Worm (Caenorhabditis elegans) whole organism, L3 larva: ENCODE measurements around the gene haf-3.

Experiments
- R02D3.7 ChIP-seq: fragments of 150-350 bp; optimal IDR thresholded peaks from 2 replicates; lab custom pipeline; 2014; ENCODE audit warnings: missing biosample characterization, missing genetic modification characterization
- ama-1 ChIP-seq: fragments of 150-350 bp; optimal IDR thresholded peaks from 2 replicates; lab custom pipeline; 2018
- ceh-16 ChIP-seq: sonication (generic microtip); optimal IDR thresholded peaks from 2 replicates; lab custom pipeline; 2017; ENCODE audit warnings: missing biosample characterization, missing genetic modification characterization
- ceh-82 ChIP-seq: fragments of 150-350 bp; optimal IDR thresholded peaks from 2 replicates; lab custom pipeline; 2014; ENCODE audit warnings: missing biosample characterization, missing genetic modification characterization
- ceh-9 ChIP-seq: sonication (generic microtip); optimal IDR thresholded peaks from 2 replicates; lab custom pipeline; 2018; ENCODE audit warnings: missing biosample characterization, missing genetic modification characterization
- daf-12 ChIP-seq: fragments of 150-350 bp; optimal IDR thresholded peaks from 2 replicates; lab custom pipeline; 2014; ENCODE audit warnings: missing biosample characterization, missing genetic modification reagents, missing genetic modification characterization
- egl-27 ChIP-seq: sonication (generic microtip); optimal IDR thresholded peaks from 4 replicates; lab custom pipeline; 2017; ENCODE audit warnings: missing biosample characterization, missing genetic modification reagents, missing genetic modification characterization
- elt-1 ChIP-seq: fragments of 150-350 bp; optimal IDR thresholded peaks from 2 replicates; lab custom pipeline; 2014; ENCODE audit warnings: missing biosample characterization, missing genetic modification characterization
- elt-2 ChIP-seq: sonication (generic microtip); optimal IDR thresholded peaks from 2 replicates; lab custom pipeline; 2016; ENCODE audit warnings: missing genetic modification reagents, mild to moderate bottlenecking, missing genetic modification characterization, missing compliant biosample characterization
- eor-1 ChIP-seq, 2 experiments: fragments of 150-350 bp; optimal IDR thresholded peaks; 2 replicates each; lab custom pipeline; 2014 to 2018; ENCODE audit warnings: missing biosample characterization in 2 of 2, missing genetic modification characterization in 2 of 2
- fkh-2 ChIP-seq: fragments of 150-350 bp; optimal IDR thresholded peaks from 2 replicates; lab custom pipeline; 2014; ENCODE audit warnings: missing biosample characterization, missing genetic modification reagents, missing genetic modification characterization
- fos-1 ChIP-seq: fragments of 150-350 bp; optimal IDR thresholded peaks from 2 replicates; lab custom pipeline; 2014; ENCODE audit warnings: missing biosample characterization, missing genetic modification characterization
- hmg-11 ChIP-seq: sonication (generic microtip); optimal IDR thresholded peaks from 2 replicates; lab custom pipeline; 2016; ENCODE audit warnings: missing genetic modification characterization, missing compliant biosample characterization
- jun-1 ChIP-seq: fragments of 150-350 bp; optimal IDR thresholded peaks from 2 replicates; lab custom pipeline; 2014; ENCODE audit warnings: missing biosample characterization, missing genetic modification reagents, missing genetic modification characterization
- lin-15B ChIP-seq: fragments of 150-350 bp; optimal IDR thresholded peaks from 2 replicates; lab custom pipeline; 2014; ENCODE audit warnings: missing biosample characterization, missing genetic modification characterization
- lin-39 ChIP-seq: fragments of 150-350 bp; optimal IDR thresholded peaks from 2 replicates; lab custom pipeline; 2018; ENCODE audit warnings: missing biosample characterization, missing genetic modification reagents, missing genetic modification characterization
- lsy-12 ChIP-seq: sonication (generic microtip); optimal IDR thresholded peaks from 2 replicates; lab custom pipeline; 2016; ENCODE audit warnings: mild to moderate bottlenecking, missing genetic modification characterization, missing compliant biosample characterization
- mml-1 ChIP-seq: fragments of 150-350 bp; sonication (generic microtip); optimal IDR thresholded peaks from 3 replicates; lab custom pipeline; 2014; ENCODE audit warnings: missing biosample characterization, missing genetic modification characterization
- nfya-1 ChIP-seq: sonication (generic microtip); optimal IDR thresholded peaks from 2 replicates; lab custom pipeline; 2017; ENCODE audit warnings: missing genetic modification characterization, mild to moderate bottlenecking, missing compliant biosample characterization, antibody characterized with exemption, moderate library complexity; ENCODE audit not compliant: insufficient read depth
- nhr-11 ChIP-seq: fragments of 150-350 bp; optimal IDR thresholded peaks from 2 replicates; lab custom pipeline; 2014; ENCODE audit warnings: missing biosample characterization, missing genetic modification characterization
- nhr-23 ChIP-seq: fragments of 150-350 bp; optimal IDR thresholded peaks from 2 replicates; lab custom pipeline; 2014; ENCODE audit warnings: missing biosample characterization, missing genetic modification reagents, missing genetic modification characterization
- nhr-28 ChIP-seq: fragments of 150-350 bp; optimal IDR thresholded peaks from 2 replicates; lab custom pipeline; 2014; ENCODE audit warnings: missing biosample characterization, missing genetic modification characterization
- nhr-43 ChIP-seq: sonication (generic microtip); optimal IDR thresholded peaks from 2 replicates; lab custom pipeline; 2016; ENCODE audit warnings: mild to moderate bottlenecking, missing genetic modification characterization, missing compliant biosample characterization; ENCODE audit not compliant: poor library complexity, severe bottlenecking
- nhr-76 ChIP-seq: fragments of 150-350 bp; sonication (generic microtip); optimal IDR thresholded peaks from 5 replicates; lab custom pipeline; 2014; ENCODE audit warnings: missing biosample characterization, missing genetic modification characterization
- nhr-77 ChIP-seq: fragments of 150-350 bp; optimal IDR thresholded peaks from 2 replicates; lab custom pipeline; 2014; ENCODE audit warnings: missing biosample characterization, missing genetic modification characterization
- pha-4 ChIP-seq: fragments of 150-350 bp; optimal IDR thresholded peaks from 2 replicates; lab custom pipeline; 2014; ENCODE audit warnings: missing biosample characterization, missing genetic modification reagents, missing genetic modification characterization
- pqm-1 ChIP-seq: fragments of 150-350 bp; optimal IDR thresholded peaks from 2 replicates; lab custom pipeline; 2017; ENCODE audit warnings: missing biosample characterization, missing genetic modification characterization, inconsistent platforms
- sea-2 ChIP-seq: fragments of 150-350 bp; sonication (generic microtip); optimal IDR thresholded peaks from 4 replicates; lab custom pipeline; 2014; ENCODE audit warnings: missing biosample characterization, missing genetic modification reagents, missing genetic modification characterization
- snpc-4 ChIP-seq: fragments of 150-350 bp; optimal IDR thresholded peaks from 2 replicates; lab custom pipeline; 2014; ENCODE audit warnings: missing biosample characterization, missing genetic modification characterization
- tbx-2 ChIP-seq: sonication (generic microtip); optimal IDR thresholded peaks from 2 replicates; lab custom pipeline; 2016; ENCODE audit warnings: mild to moderate bottlenecking, missing genetic modification characterization, missing compliant biosample characterization
- unc-39 ChIP-seq: sonication (generic microtip); optimal IDR thresholded peaks from 4 replicates; lab custom pipeline; 2017; ENCODE audit warnings: missing biosample characterization, missing genetic modification characterization
- unc-62 ChIP-seq: fragments of 150-350 bp; sonication (generic microtip); optimal IDR thresholded peaks from 4 replicates; lab custom pipeline; 2014; ENCODE audit warnings: missing biosample characterization, missing genetic modification reagents, missing genetic modification characterization
- zag-1 ChIP-seq: fragments of 150-350 bp; optimal IDR thresholded peaks from 2 replicates; lab custom pipeline; 2014; ENCODE audit warnings: missing biosample characterization, missing genetic modification characterization
- ztf-11 ChIP-seq: fragments of 150-350 bp; optimal IDR thresholded peaks from 2 replicates; lab custom pipeline; 2014; ENCODE audit warnings: missing biosample characterization, missing genetic modification characterization
- ztf-4 ChIP-seq: fragments of 150-350 bp; optimal IDR thresholded peaks from 2 replicates; lab custom pipeline; 2014; ENCODE audit warnings: missing biosample characterization, missing genetic modification characterization

The haf-3 gene

DNA sequence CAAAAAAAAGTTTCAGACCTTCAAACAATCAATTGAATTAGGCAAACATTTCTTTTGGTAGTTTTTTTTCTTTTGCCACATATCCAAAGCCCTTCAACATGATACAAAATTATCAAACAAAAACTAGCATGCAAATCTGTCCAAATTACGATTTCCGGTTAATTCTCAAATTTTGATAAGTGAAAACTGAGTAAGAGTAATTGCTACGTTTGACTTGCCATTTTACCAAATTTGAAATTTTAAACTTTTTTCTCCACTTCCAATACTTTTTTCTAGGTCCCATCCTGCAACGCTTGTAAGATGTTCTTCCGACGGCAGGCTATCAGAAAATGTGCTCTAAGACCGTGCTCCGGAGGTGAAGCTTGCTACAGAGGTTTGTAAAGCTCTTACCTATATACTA, 30.1 kb upstream of the haf-3 start, which contains the start of gene nhr-223:
Gene nhr-223, plus strand, starts transcription at position 301 of the 400 bp plus-strand sequence.
- TF ChIP-seq elt-2 (tag; lab: Kevin White, UChicago) (no peak), nhr-43 (tag; lab: Kevin White, UChicago) (no peak)

DNA sequence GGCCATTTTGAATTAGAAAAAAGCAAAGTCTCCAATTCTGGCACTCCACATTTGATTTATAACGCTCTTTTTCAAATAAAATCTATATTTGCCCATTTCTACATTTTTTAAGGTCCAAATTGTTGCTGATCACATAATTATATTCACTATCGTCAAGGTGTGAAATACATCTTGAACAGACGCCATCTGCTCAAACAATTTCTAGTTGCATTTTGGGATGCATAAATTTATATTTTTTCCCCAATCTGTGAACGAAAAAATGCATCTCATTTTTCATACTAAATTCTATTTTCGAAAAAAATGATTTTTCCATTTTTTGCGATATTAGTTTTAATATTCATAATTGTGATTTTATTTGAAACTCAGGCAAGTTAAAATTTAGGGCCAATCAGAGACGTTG, 27.3 kb upstream of the haf-3 start, which contains the start of gene T26E4.7:
Gene T26E4.7, plus strand, starts transcription at position 301 of the 400 bp plus-strand sequence.
- TF ChIP-seq ceh-16 (tag; lab: Kevin White, UChicago) (no peak), nhr-28 (tag; lab: Kevin White, UChicago) (no peak), jun-1 (no peak), ceh-9 (tag; lab: Kevin White, UChicago) (no peak), egl-27 (no peak), tbx-2 (tag; lab: Kevin White, UChicago) (no peak), eor-1 (tag; optimal IDR thresholded peaks at IDR 0.05; lab: Kevin White, UChicago) (no peak), R02D3.7 (no peak), elt-2 (tag; lab: Kevin White, UChicago) (no peak), mml-1 (tag; lab: Kevin White, UChicago) (no peak), zag-1 (no peak), ama-1 (lab: Kevin White, UChicago) (no peak), ceh-82 (tag; lab: Kevin White, UChicago) (no peak), nfya-1 (no peak), elt-1 (no peak), unc-62 (GFP tag; lab: Kevin White, UChicago) (no peak)
- TF ChIP-seq, all 47 proteins: peak for 0

DNA sequence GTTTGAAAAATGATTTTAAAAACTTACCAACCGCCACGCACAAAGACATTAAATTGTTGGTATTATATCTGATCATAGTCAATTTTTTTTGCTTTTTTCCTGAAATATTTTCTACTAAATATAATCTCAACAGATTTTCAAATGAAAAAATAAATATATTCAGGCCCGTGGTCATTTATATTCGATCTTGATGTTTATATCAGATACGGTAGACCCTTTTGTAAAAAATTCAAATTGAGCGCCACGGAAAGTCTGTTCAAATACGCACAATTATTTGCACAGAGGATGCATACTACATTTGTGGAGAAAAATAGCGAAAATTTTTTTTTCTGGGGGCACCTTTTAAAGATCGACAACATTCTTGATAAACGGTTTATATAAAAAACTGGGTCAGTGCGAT, 26.4 kb upstream of the haf-3 start, which contains the start of gene T26E4.4:
Gene T26E4.4, minus strand, starts transcription at position 101 of the 400 bp plus-strand sequence.
- no peak for TF ChIP-seq daf-12 (tag; lab: Kevin White, UChicago)
- no peak for TF ChIP-seq lin-39 (tag; lab: Kevin White, UChicago)
- no peak for TF ChIP-seq pqm-1 (tag; lab: Kevin White, UChicago)
- no peak for TF ChIP-seq nhr-11
- no peak for TF ChIP-seq sea-2 (GFP tag; lab: Kevin White, UChicago)

DNA sequence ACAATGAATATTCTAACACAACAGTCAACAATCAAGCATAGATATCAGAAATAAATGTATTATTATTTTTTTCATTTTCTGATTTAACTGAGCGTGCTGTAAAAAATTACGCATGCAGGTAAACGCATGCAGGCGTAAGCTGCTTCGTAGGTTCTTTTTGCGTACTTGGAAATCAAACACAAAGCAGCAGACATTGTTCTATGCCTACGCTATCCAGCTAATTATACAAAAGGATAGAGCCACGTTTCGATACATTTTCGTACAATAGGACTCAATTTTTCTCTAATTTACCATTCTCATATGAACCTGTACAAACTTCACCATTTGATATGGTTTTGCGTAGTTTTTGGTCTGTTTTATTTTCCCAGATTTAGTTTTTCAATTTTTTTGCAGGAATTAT, 16.5 kb upstream of the haf-3 start, which contains the start of gene T26E4.3:
Gene T26E4.3, plus strand, starts transcription at position 301 of the 400 bp plus-strand sequence.
- no peak for TF ChIP-seq elt-1
- TF ChIP-seq jun-1, result no peak
- TF ChIP-seq fkh-2 (tag; lab: Kevin White, UChicago), result no peak
- no peak for TF ChIP-seq R02D3.7
- TF ChIP-seq tbx-2 (tag; lab: Kevin White, UChicago), result no peak
- no peak for TF ChIP-seq nhr-28 (tag; lab: Kevin White, UChicago)
- no peak for TF ChIP-seq ceh-9 (tag; lab: Kevin White, UChicago)
- no peak for TF ChIP-seq unc-62 (GFP tag; lab: Kevin White, UChicago)
- TF ChIP-seq lsy-12, result no peak
- TF ChIP-seq unc-39 (tag; lab: Kevin White, UChicago), result no peak
- no peak for TF ChIP-seq elt-2 (tag; lab: Kevin White, UChicago)

DNA sequence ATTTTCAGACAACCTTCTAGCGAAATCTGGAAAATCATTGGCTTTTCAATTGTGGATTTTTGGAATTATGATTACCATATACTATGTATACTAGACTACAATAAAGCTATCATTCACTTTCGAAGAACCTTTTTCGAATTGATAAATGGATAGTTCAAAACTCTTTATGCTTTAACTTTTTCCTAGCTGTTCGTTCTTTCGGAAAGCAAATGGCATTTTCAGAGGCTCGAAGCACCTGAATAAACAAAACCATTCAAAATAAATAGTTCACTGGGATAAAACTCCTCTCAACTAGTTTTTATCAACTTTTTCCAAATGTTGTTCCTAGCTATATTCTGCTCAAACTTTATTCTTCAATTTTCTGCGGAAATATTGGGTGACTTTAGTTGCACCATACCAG, 15.1 kb upstream of the haf-3 start, which contains the start of gene T26E4.2:
Gene T26E4.2, plus strand, starts transcription at position 301 of the 400 bp plus-strand sequence.
- TF ChIP-seq lin-15B (tag; lab: Kevin White, UChicago) (no peak), fos-1 (tag; lab: Kevin White, UChicago) (no peak), nhr-77 (no peak), elt-1 (no peak), sea-2 (GFP tag; lab: Kevin White, UChicago) (no peak), pha-4 (tag; lab: Kevin White, UChicago) (no peak), unc-62 (GFP tag; lab: Kevin White, UChicago) (no peak), snpc-4 (tag; lab: Kevin White, UChicago) (no peak), hmg-11 (tag; lab: Kevin White, UChicago) (no peak), nhr-76 (no peak), nhr-23 (tag; lab: Kevin White, UChicago) (no peak), ztf-11 (no peak), R02D3.7 (no peak), ztf-4 (no peak), jun-1 (no peak), nhr-43 (tag; lab: Kevin White, UChicago) (no peak), daf-12 (tag; lab: Kevin White, UChicago) (no peak), egl-27 (no peak)
